Worm (Caenorhabditis elegans) whole organism, mixed stage, embryonic: Measurements from ENCODE around the gene lep-2.
A peak's percentile ranks its signal among the peaks of the same experiment; 100 is the strongest.

Experiments
- M03D4.4 ChIP-seq: sonication (generic microtip); optimal IDR thresholded peaks from 2 replicates; lab custom pipeline; 2017; ENCODE audit warnings: mild to moderate bottlenecking, missing genetic modification characterization, missing compliant biosample characterization
- bed-3 ChIP-seq: fragments of 200-800 bp; sonication (Bioruptor generic); optimal IDR thresholded peaks from 3 replicates; lab custom pipeline; 2018; ENCODE audit warnings: mild to moderate bottlenecking, missing genetic modification characterization, moderate library complexity, missing compliant biosample characterization
- blmp-1 ChIP-seq: fragments of 150-350 bp; optimal IDR thresholded peaks from 2 replicates; lab custom pipeline; 2014; ENCODE audit warnings: missing biosample characterization, missing genetic modification characterization
- ceh-39 ChIP-seq: fragments of 150-350 bp; optimal IDR thresholded peaks from 2 replicates; lab custom pipeline; 2014; ENCODE audit warnings: missing biosample characterization, missing genetic modification characterization
- ces-1 ChIP-seq: fragments of 150-350 bp; optimal IDR thresholded peaks from 2 replicates; lab custom pipeline; 2014; ENCODE audit warnings: missing biosample characterization, missing genetic modification reagents, missing genetic modification characterization
- cnd-1 ChIP-seq: fragments of 200-800 bp; sonication (Bioruptor generic); optimal IDR thresholded peaks from 2 replicates; lab custom pipeline; 2018; ENCODE audit warnings: mild to moderate bottlenecking, missing genetic modification characterization, missing compliant biosample characterization
- drap-1 ChIP-seq: fragments of 200-800 bp; sonication (Bioruptor generic); optimal IDR thresholded peaks from 3 replicates; lab custom pipeline; 2018; ENCODE audit warnings: mild to moderate bottlenecking, missing genetic modification characterization, missing compliant biosample characterization
- elt-1 ChIP-seq: sonication (generic microtip); optimal IDR thresholded peaks from 2 replicates; lab custom pipeline; 2017; ENCODE audit warnings: missing genetic modification characterization, mild to moderate bottlenecking, missing compliant biosample characterization, antibody characterized with exemption, moderate library complexity, borderline replicate concordance; ENCODE audit not compliant: insufficient read depth
- elt-3 ChIP-seq: fragments of 150-350 bp; optimal IDR thresholded peaks from 2 replicates; lab custom pipeline; 2014; ENCODE audit warnings: missing biosample characterization, missing genetic modification characterization
- flh-1 ChIP-seq: fragments of 200-800 bp; sonication (Bioruptor generic); optimal IDR thresholded peaks from 2 replicates; lab custom pipeline; 2018; ENCODE audit warnings: mild to moderate bottlenecking, missing genetic modification characterization, moderate library complexity, missing compliant biosample characterization
- ham-2 ChIP-seq: fragments of 200-800 bp; sonication (Bioruptor generic); optimal IDR thresholded peaks from 2 replicates; lab custom pipeline; 2018; ENCODE audit warnings: mild to moderate bottlenecking, missing genetic modification characterization, missing compliant biosample characterization
- lin-13 ChIP-seq: fragments of 150-350 bp; optimal IDR thresholded peaks from 2 replicates; lab custom pipeline; 2014; ENCODE audit warnings: missing biosample characterization, missing genetic modification characterization
- lin-32 ChIP-seq: fragments of 200-800 bp; sonication (Bioruptor generic); optimal IDR thresholded peaks from 2 replicates; lab custom pipeline; 2018; ENCODE audit warnings: mild to moderate bottlenecking, missing genetic modification characterization, missing compliant biosample characterization
- lsy-2 ChIP-seq: fragments of 150-350 bp; optimal IDR thresholded peaks from 2 replicates; lab custom pipeline; 2014; ENCODE audit warnings: missing biosample characterization, missing genetic modification characterization
- mab-5 ChIP-seq: fragments of 150-350 bp; optimal IDR thresholded peaks from 2 replicates; lab custom pipeline; 2014; ENCODE audit warnings: missing biosample characterization, missing genetic modification characterization
- mep-1 ChIP-seq: fragments of 150-350 bp; optimal IDR thresholded peaks from 2 replicates; lab custom pipeline; 2017; ENCODE audit warnings: missing biosample characterization, missing genetic modification reagents, missing genetic modification characterization, inconsistent platforms
- mls-2 ChIP-seq: sonication (generic microtip); optimal IDR thresholded peaks from 2 replicates; lab custom pipeline; 2016; ENCODE audit warnings: mild to moderate bottlenecking, missing genetic modification characterization, moderate library complexity, missing compliant biosample characterization
- nhr-12 ChIP-seq: fragments of 150-350 bp; optimal IDR thresholded peaks from 2 replicates; lab custom pipeline; 2014; ENCODE audit warnings: missing biosample characterization, missing genetic modification characterization
- nhr-2 ChIP-seq: fragments of 150-350 bp; optimal IDR thresholded peaks from 2 replicates; lab custom pipeline; 2014; ENCODE audit warnings: missing biosample characterization, missing genetic modification characterization
- nhr-237 ChIP-seq: fragments of 150-350 bp; optimal IDR thresholded peaks from 2 replicates; lab custom pipeline; 2014; ENCODE audit warnings: missing biosample characterization, missing genetic modification characterization
- nhr-28 ChIP-seq: fragments of 150-350 bp; optimal IDR thresholded peaks from 2 replicates; lab custom pipeline; 2014; ENCODE audit warnings: missing biosample characterization, missing genetic modification characterization
- nhr-76 ChIP-seq: sonication (generic microtip); optimal IDR thresholded peaks from 2 replicates; lab custom pipeline; 2017; ENCODE audit warnings: missing biosample characterization, missing genetic modification characterization
- pha-4 ChIP-seq: fragments of 150-350 bp; optimal IDR thresholded peaks from 2 replicates; lab custom pipeline; 2018; ENCODE audit warnings: missing biosample characterization, missing genetic modification reagents, missing genetic modification characterization
- sptf-1 ChIP-seq: sonication (generic microtip); optimal IDR thresholded peaks from 2 replicates; lab custom pipeline; 2017; ENCODE audit warnings: mild to moderate bottlenecking, missing genetic modification characterization, moderate library complexity, missing compliant biosample characterization
- tbx-8 ChIP-seq: fragments of 200-800 bp; sonication (Bioruptor generic); optimal IDR thresholded peaks from 2 replicates; lab custom pipeline; 2018; ENCODE audit warnings: mild to moderate bottlenecking, missing genetic modification characterization, moderate library complexity, missing compliant biosample characterization
- unc-39 ChIP-seq: fragments of 150-350 bp; optimal IDR thresholded peaks from 2 replicates; lab custom pipeline; 2014; ENCODE audit warnings: missing biosample characterization, missing genetic modification characterization
- unc-62 ChIP-seq: fragments of 150-350 bp; optimal IDR thresholded peaks from 2 replicates; lab custom pipeline; 2014; ENCODE audit warnings: missing biosample characterization, missing genetic modification reagents, missing genetic modification characterization
- zip-8 ChIP-seq: fragments of 150-350 bp; optimal IDR thresholded peaks from 2 replicates; lab custom pipeline; 2014; ENCODE audit warnings: missing biosample characterization, missing genetic modification characterization
- ztf-11 ChIP-seq: fragments of 150-350 bp; optimal IDR thresholded peaks from 2 replicates; lab custom pipeline; 2014; ENCODE audit warnings: missing biosample characterization, missing genetic modification characterization

lep-2 gene

ce11 chrIV:977793-978192, 14.3 kb upstream of the lep-2 start:
- peak; percentile 58 for TF ChIP-seq ces-1 (GFP tag; lab: Kevin White, UChicago)

ce11 chrIV:983558-983957, 8.5 kb upstream of the lep-2 start:
- TF ChIP-seq flh-1 (GFP tag; lab: Kevin White, UChicago) (no peak), pha-4 (tag; lab: Kevin White, UChicago) (no peak), tbx-8 (GFP tag; lab: Kevin White, UChicago) (no peak), unc-62 (GFP tag; lab: Kevin White, UChicago) (no peak), blmp-1 (tag; lab: Kevin White, UChicago) (no peak), bed-3 (no peak), nhr-12 (no peak), mep-1 (tag; lab: Kevin White, UChicago) (no peak), cnd-1 (no peak), drap-1 (GFP tag; lab: Kevin White, UChicago) (no peak), M03D4.4 (tag; lab: Kevin White, UChicago) (no peak), mls-2 (tag; lab: Kevin White, UChicago) (no peak), unc-39 (tag; lab: Kevin White, UChicago) (no peak), lin-32 (GFP tag; lab: Kevin White, UChicago) (no peak)

- no peak for TF ChIP-seq nhr-2 (tag; lab: Kevin White, UChicago)
- TF ChIP-seq nhr-76 (tag; lab: Kevin White, UChicago): no peak
- TF ChIP-seq ceh-39 (tag; lab: Kevin White, UChicago): no peak
- no peak for TF ChIP-seq nhr-12
- TF ChIP-seq blmp-1 (tag; lab: Kevin White, UChicago): no peak
- TF ChIP-seq mab-5: no peak
- TF ChIP-seq unc-39 (tag; lab: Kevin White, UChicago): no peak
- TF ChIP-seq cnd-1: no peak
- TF ChIP-seq lin-32 (GFP tag; lab: Kevin White, UChicago): no peak
- TF ChIP-seq, all 35 proteins: peak for 0
Measured at ce11 chrIV:990352-990751, 1.7 kb upstream of the lep-2 start, which contains the start of gene egrh-2. Gene egrh-2, minus strand, starts transcription at chrIV:990452.

- TF ChIP-seq bed-3: no peak
- no peak for TF ChIP-seq ham-2 (GFP tag; lab: Kevin White, UChicago)
- no peak for TF ChIP-seq mls-2 (tag; lab: Kevin White, UChicago)
- no peak for TF ChIP-seq sptf-1 (tag; lab: Kevin White, UChicago)
- TF ChIP-seq nhr-28 (tag; lab: Kevin White, UChicago): no peak
- TF ChIP-seq elt-3: no peak
- no peak for TF ChIP-seq flh-1 (GFP tag; lab: Kevin White, UChicago)
- no peak for TF ChIP-seq pha-4 (tag; lab: Kevin White, UChicago)
- no peak for TF ChIP-seq cnd-1
- TF ChIP-seq ztf-11 (tag; lab: Kevin White, UChicago): no peak
- no peak for TF ChIP-seq nhr-237 (tag; lab: Kevin White, UChicago)
- no peak for TF ChIP-seq lsy-2 (tag; lab: Kevin White, UChicago)
- TF ChIP-seq elt-1 (tag; lab: Kevin White, UChicago): no peak
- no peak for TF ChIP-seq blmp-1 (tag; lab: Kevin White, UChicago)
- TF ChIP-seq ceh-39 (tag; lab: Kevin White, UChicago): no peak
- TF ChIP-seq nhr-12: no peak
Measured at ce11 chrIV:991181-991642, 871 bp upstream of the lep-2 start.

- TF ChIP-seq ham-2 (GFP tag; lab: Kevin White, UChicago): no peak
- no peak for TF ChIP-seq nhr-12
- TF ChIP-seq elt-3: no peak
- TF ChIP-seq ztf-11 (tag; lab: Kevin White, UChicago): no peak
- TF ChIP-seq tbx-8 (GFP tag; lab: Kevin White, UChicago): no peak
Measured at ce11 chrIV:998914-999313, 6.8 kb downstream of the lep-2 start, which contains the start of gene Y55F3AM.5. Gene Y55F3AM.5, plus strand, starts transcription at chrIV:999214.

- TF ChIP-seq ztf-11 (tag; lab: Kevin White, UChicago) (no peak), ceh-39 (tag; lab: Kevin White, UChicago) (peak; percentile 13)
Measured at ce11 chrIV:999675-1000074, 7.6 kb downstream of the lep-2 start.

ce11 chrIV:1000441-1000840, 8.4 kb downstream of the lep-2 start:
- TF ChIP-seq sptf-1 (tag; lab: Kevin White, UChicago) (no peak), pha-4 (tag; lab: Kevin White, UChicago) (no peak), zip-8 (tag; lab: Kevin White, UChicago) (no peak), ces-1 (GFP tag; lab: Kevin White, UChicago) (no peak), lin-13 (tag; lab: Kevin White, UChicago) (no peak), lsy-2 (tag; lab: Kevin White, UChicago) (no peak), nhr-2 (tag; lab: Kevin White, UChicago) (no peak), unc-39 (tag; lab: Kevin White, UChicago) (no peak), nhr-237 (tag; lab: Kevin White, UChicago) (no peak)
